Worm (Caenorhabditis elegans) whole organism, mixed stage, embryonic: Measurements from ENCODE around the gene vav-1.

ENCODE experiments used
- ceh-43 ChIP-seq: fragments of 200-800 bp; sonication (Bioruptor generic); optimal IDR thresholded peaks from 2 replicates; lab custom pipeline; 2018; ENCODE audit warnings: mild to moderate bottlenecking, missing genetic modification characterization, moderate library complexity, missing compliant biosample characterization
- ces-1 ChIP-seq: fragments of 150-350 bp; optimal IDR thresholded peaks from 2 replicates; lab custom pipeline; 2014; ENCODE audit warnings: missing biosample characterization, missing genetic modification reagents, missing genetic modification characterization
- elt-1 ChIP-seq: sonication (generic microtip); optimal IDR thresholded peaks from 2 replicates; lab custom pipeline; 2017; ENCODE audit warnings: missing genetic modification characterization, mild to moderate bottlenecking, missing compliant biosample characterization, antibody characterized with exemption, moderate library complexity, borderline replicate concordance; ENCODE audit not compliant: insufficient read depth
- ham-2 ChIP-seq: fragments of 200-800 bp; sonication (Bioruptor generic); optimal IDR thresholded peaks from 2 replicates; lab custom pipeline; 2018; ENCODE audit warnings: mild to moderate bottlenecking, missing genetic modification characterization, missing compliant biosample characterization
- lin-13 ChIP-seq: fragments of 150-350 bp; optimal IDR thresholded peaks from 2 replicates; lab custom pipeline; 2014; ENCODE audit warnings: missing biosample characterization, missing genetic modification characterization
- nhr-237 ChIP-seq: fragments of 150-350 bp; optimal IDR thresholded peaks from 2 replicates; lab custom pipeline; 2014; ENCODE audit warnings: missing biosample characterization, missing genetic modification characterization
- nhr-76 ChIP-seq: sonication (generic microtip); optimal IDR thresholded peaks from 2 replicates; lab custom pipeline; 2017; ENCODE audit warnings: missing biosample characterization, missing genetic modification characterization
- pha-4 ChIP-seq: fragments of 150-350 bp; optimal IDR thresholded peaks from 2 replicates; lab custom pipeline; 2018; ENCODE audit warnings: missing biosample characterization, missing genetic modification reagents, missing genetic modification characterization
- sptf-1 ChIP-seq: sonication (generic microtip); optimal IDR thresholded peaks from 2 replicates; lab custom pipeline; 2017; ENCODE audit warnings: mild to moderate bottlenecking, missing genetic modification characterization, moderate library complexity, missing compliant biosample characterization
- unc-39 ChIP-seq: fragments of 150-350 bp; optimal IDR thresholded peaks from 2 replicates; lab custom pipeline; 2014; ENCODE audit warnings: missing biosample characterization, missing genetic modification characterization
- unc-62 ChIP-seq: fragments of 150-350 bp; optimal IDR thresholded peaks from 2 replicates; lab custom pipeline; 2014; ENCODE audit warnings: missing biosample characterization, missing genetic modification reagents, missing genetic modification characterization
- ztf-11 ChIP-seq: fragments of 150-350 bp; optimal IDR thresholded peaks from 2 replicates; lab custom pipeline; 2014; ENCODE audit warnings: missing biosample characterization, missing genetic modification characterization

- TF ChIP-seq elt-1 (tag; lab: Kevin White, UChicago) (no peak), pha-4 (tag; lab: Kevin White, UChicago) (no peak), unc-62 (GFP tag; lab: Kevin White, UChicago) (no peak), nhr-237 (tag; lab: Kevin White, UChicago) (no peak), nhr-76 (no peak), unc-39 (tag; lab: Kevin White, UChicago) (no peak), sptf-1 (tag; lab: Kevin White, UChicago) (no peak), ceh-43 (no peak), ham-2 (GFP tag; lab: Kevin White, UChicago) (no peak), lin-13 (tag; lab: Kevin White, UChicago) (no peak), ces-1 (GFP tag; lab: Kevin White, UChicago) (no peak), ztf-11 (tag; lab: Kevin White, UChicago) (no peak)
Observed at ce11 chrX:9242123-9242522, 10.2 kb upstream of the vav-1 start, which contains the start of gene lgc-4.
